Worm (Caenorhabditis elegans): ENCODE data around the gene F56A8.8.

DNA sequence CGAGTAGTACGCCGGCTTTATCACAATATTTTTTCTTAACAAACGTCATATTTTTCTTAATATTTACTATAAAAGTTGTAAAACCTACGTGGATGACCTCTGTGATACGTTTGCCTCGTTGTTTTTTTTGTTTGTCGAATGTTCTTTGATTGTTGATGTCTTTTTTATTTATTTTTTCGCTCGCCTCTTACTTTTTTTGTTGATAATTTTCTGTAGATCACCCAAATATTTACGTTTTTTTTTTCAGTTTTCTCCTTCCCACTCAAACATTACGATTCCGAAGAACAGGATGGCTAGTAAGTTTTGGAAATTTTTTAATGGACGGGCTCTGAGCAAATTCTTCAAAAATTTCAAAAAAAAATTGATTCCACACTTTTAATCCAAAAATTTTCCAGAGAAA is 25.2 kb upstream of the F56A8.8 start:
- TF ChIP-seq dao-5 (tag; optimal IDR thresholded peaks at IDR 0.05) (no peak), him-1 (tag; optimal IDR thresholded peaks at IDR 0.05) (no peak)

All from whole organism, L4/young adult.